Worm (Caenorhabditis elegans) whole organism, L2 larva: ENCODE measurements around the gene C04A11.2.
A peak's percentile ranks its signal among the peaks of the same experiment; 100 is the strongest.

Experiments
- R02D3.7 ChIP-seq: fragments of 150-350 bp; optimal IDR thresholded peaks from 2 replicates; lab custom pipeline; 2014; ENCODE audit warnings: missing biosample characterization, missing genetic modification characterization
- crh-2 ChIP-seq: sonication (generic microtip); optimal IDR thresholded peaks from 2 replicates; lab custom pipeline; 2017; ENCODE audit warnings: missing biosample characterization, missing genetic modification characterization
- egl-27 ChIP-seq: sonication (generic microtip); optimal IDR thresholded peaks from 3 replicates; lab custom pipeline; 2017; ENCODE audit warnings: missing biosample characterization, missing genetic modification reagents, missing genetic modification characterization
- lin-13 ChIP-seq: fragments of 150-350 bp; optimal IDR thresholded peaks from 2 replicates; lab custom pipeline; 2014; ENCODE audit warnings: missing biosample characterization, missing genetic modification reagents, missing genetic modification characterization
- lsy-2 ChIP-seq, 2 experiments: fragments of 150-350 bp in 1 of 2; sonication (generic microtip) in 1 of 2; optimal IDR thresholded peaks; 2 replicates each; lab custom pipeline; 2014 to 2017; ENCODE audit warnings: missing biosample characterization in 2 of 2, missing genetic modification characterization in 2 of 2
- mdl-1 ChIP-seq, 2 experiments: fragments of 150-350 bp in 1 of 2; sonication (generic microtip) in 1 of 2; optimal IDR thresholded peaks; 2 replicates each; lab custom pipeline; 2017; ENCODE audit warnings: missing biosample characterization in 2 of 2, missing genetic modification characterization in 2 of 2
- nhr-12 ChIP-seq: fragments of 150-350 bp; optimal IDR thresholded peaks from 2 replicates; lab custom pipeline; 2014; ENCODE audit warnings: missing biosample characterization, missing genetic modification characterization
- nhr-21 ChIP-seq: fragments of 150-350 bp; optimal IDR thresholded peaks from 2 replicates; lab custom pipeline; 2014; ENCODE audit warnings: missing biosample characterization, missing genetic modification characterization
- nhr-23 ChIP-seq: fragments of 150-350 bp; optimal IDR thresholded peaks from 2 replicates; lab custom pipeline; 2014; ENCODE audit warnings: missing biosample characterization, missing genetic modification reagents, missing genetic modification characterization
- nhr-237 ChIP-seq: fragments of 150-350 bp; optimal IDR thresholded peaks from 2 replicates; lab custom pipeline; 2014; ENCODE audit warnings: missing biosample characterization, missing genetic modification characterization
- sma-9 ChIP-seq, 2 experiments: fragments of 150-350 bp in 1 of 2; sonication (generic microtip) in 1 of 2; optimal IDR thresholded peaks; 2 replicates each; lab custom pipeline; 2014 to 2016; ENCODE audit warnings: missing genetic modification characterization in 2 of 2, mild to moderate bottlenecking in 1 of 2, missing biosample characterization in 1 of 2, missing compliant biosample characterization in 1 of 2, missing genetic modification reagents in 1 of 2, moderate library complexity in 1 of 2
- snpc-4 ChIP-seq: fragments of 150-350 bp; optimal IDR thresholded peaks from 2 replicates; lab custom pipeline; 2014; ENCODE audit warnings: missing biosample characterization, missing genetic modification characterization
- unc-62 ChIP-seq: fragments of 150-350 bp; optimal IDR thresholded peaks from 2 replicates; lab custom pipeline; 2014; ENCODE audit warnings: missing biosample characterization, missing genetic modification reagents, missing genetic modification characterization
- ztf-4 ChIP-seq: fragments of 150-350 bp; optimal IDR thresholded peaks from 2 replicates; lab custom pipeline; 2014; ENCODE audit warnings: missing biosample characterization, missing genetic modification characterization

- TF ChIP-seq mdl-1 (tag; optimal IDR thresholded peaks at IDR 0.05; lab: Kevin White, UChicago) = peak; percentile 93 to 96
- peak; percentile 99 for TF ChIP-seq nhr-237
- TF ChIP-seq nhr-12 (tag; lab: Kevin White, UChicago) = peak; percentile 72
- TF ChIP-seq unc-62 (GFP tag; lab: Kevin White, UChicago) = peak; percentile 97
- peak; percentile 94 for TF ChIP-seq snpc-4
- TF ChIP-seq sma-9 (GFP tag; optimal IDR thresholded peaks at IDR 0.05; lab: Kevin White, UChicago) = peak; percentile 99
- TF ChIP-seq sma-9 (tag; optimal IDR thresholded peaks at IDR 0.05; lab: Kevin White, UChicago) = peak; percentile 69
- no peak for TF ChIP-seq nhr-23
- TF ChIP-seq R02D3.7 = peak; percentile 83
- peak; percentile 99 for TF ChIP-seq lin-13 (GFP tag; lab: Kevin White, UChicago)
- peak; percentile 100 for TF ChIP-seq crh-2 (tag; lab: Kevin White, UChicago)
- peak; percentile 100 for TF ChIP-seq nhr-21 (tag; lab: Kevin White, UChicago)
- TF ChIP-seq egl-27 (tag; lab: Kevin White, UChicago) = peak; percentile 100
- peak; percentile 97 for TF ChIP-seq lsy-2 (tag; optimal IDR thresholded peaks at IDR 0.05; lab: Kevin White, UChicago)
- peak; percentile 99 for TF ChIP-seq ztf-4 (tag; lab: Kevin White, UChicago)
Observed at ce11 chrX:13700642-13701233, 32.1 kb upstream of the C04A11.2 start.
